Worm (Caenorhabditis elegans) whole organism, L1 larva: ENCODE measurements around the gene D1086.10.

ENCODE experiments used
- ces-1 ChIP-seq: fragments of 150-350 bp; optimal IDR thresholded peaks from 2 replicates; lab custom pipeline; 2014; ENCODE audit warnings: missing biosample characterization, missing genetic modification reagents, missing genetic modification characterization
- efl-1 ChIP-seq, 4 experiments: fragments of 150-350 bp; optimal IDR thresholded peaks in 3 of 4; peaks in 1 of 4; 1 replicate in 1 of 4; 2 replicates in 3 of 4; lab custom pipeline; 2014; ENCODE audit warnings: missing biosample characterization in 2 of 4, missing genetic modification characterization in 2 of 4, missing genetic modification reagents in 2 of 4
- fkh-10 ChIP-seq: sonication (generic microtip); optimal IDR thresholded peaks from 2 replicates; lab custom pipeline; 2017; ENCODE audit warnings: missing biosample characterization, missing genetic modification reagents, missing genetic modification characterization
- lin-14 ChIP-seq: fragments of 200-800 bp; sonication (Bioruptor generic); optimal IDR thresholded peaks from 2 replicates; lab custom pipeline; 2018; ENCODE audit warnings: mild to moderate bottlenecking, missing genetic modification characterization, moderate library complexity, missing compliant biosample characterization
- lir-3 ChIP-seq: sonication (generic microtip); optimal IDR thresholded peaks from 2 replicates; lab custom pipeline; 2016; ENCODE audit warnings: mild to moderate bottlenecking, missing genetic modification characterization, moderate library complexity, missing compliant biosample characterization; ENCODE audit not compliant: poor library complexity
- mdl-1 ChIP-seq, 2 experiments: fragments of 150-350 bp; optimal IDR thresholded peaks; 2 replicates each; lab custom pipeline; 2014 to 2017; ENCODE audit warnings: missing biosample characterization in 2 of 2, missing genetic modification characterization in 2 of 2, inconsistent platforms in 1 of 2
- nhr-76 ChIP-seq: sonication (generic microtip); optimal IDR thresholded peaks from 2 replicates; lab custom pipeline; 2017; ENCODE audit warnings: missing biosample characterization, missing genetic modification characterization
- nhr-90 ChIP-seq: sonication (generic microtip); optimal IDR thresholded peaks from 2 replicates; lab custom pipeline; 2016; ENCODE audit warnings: mild to moderate bottlenecking, missing genetic modification characterization, missing compliant biosample characterization; ENCODE audit not compliant: poor library complexity
- skn-1 ChIP-seq: fragments of 150-350 bp; optimal IDR thresholded peaks from 2 replicates; lab custom pipeline; 2014; ENCODE audit warnings: missing biosample characterization, missing genetic modification characterization
- unc-62 ChIP-seq: fragments of 150-350 bp; optimal IDR thresholded peaks from 2 replicates; lab custom pipeline; 2014; ENCODE audit warnings: missing biosample characterization, missing genetic modification reagents, missing genetic modification characterization
- vab-15 ChIP-seq: sonication (generic microtip); optimal IDR thresholded peaks from 2 replicates; lab custom pipeline; 2017; ENCODE audit warnings: missing genotype, mild to moderate bottlenecking, missing genetic modification characterization, missing compliant biosample characterization
- ztf-11 ChIP-seq, 2 experiments: sonication (generic microtip); optimal IDR thresholded peaks; 2 replicates each; lab custom pipeline; 2016 to 2017; ENCODE audit warnings: missing genetic modification characterization in 2 of 2, missing biosample characterization in 1 of 2, missing compliant biosample characterization in 1 of 2
- ztf-4 ChIP-seq: fragments of 150-350 bp; optimal IDR thresholded peaks from 2 replicates; lab custom pipeline; 2014; ENCODE audit warnings: missing biosample characterization, missing genetic modification characterization

DNA sequence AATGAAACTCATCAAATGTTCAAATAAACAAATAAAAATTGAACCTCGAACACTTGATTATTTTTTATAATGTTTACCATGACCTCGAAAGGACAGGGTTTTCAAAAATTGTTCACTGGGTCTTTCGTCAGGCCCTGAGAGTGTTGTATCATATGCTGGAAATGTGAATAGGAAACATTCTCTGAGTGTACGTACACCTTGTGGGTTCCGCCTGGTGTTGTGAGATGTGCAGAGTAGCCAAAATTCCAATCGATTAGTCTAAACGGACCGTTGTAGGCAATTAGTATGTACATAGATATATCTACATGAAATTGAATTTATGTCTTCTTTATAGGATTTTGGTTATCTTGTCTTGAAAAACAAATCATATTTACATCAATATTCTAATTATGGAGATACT lies 12.0 kb downstream of the D1086.10 start:
- no peak for TF ChIP-seq unc-62 (GFP tag; lab: Kevin White, UChicago)
- no peak for TF ChIP-seq ces-1
- no peak for TF ChIP-seq mdl-1 (tag; optimal IDR thresholded peaks at IDR 0.05; lab: Kevin White, UChicago)
- no peak for TF ChIP-seq skn-1 (tag; lab: Kevin White, UChicago)
- TF ChIP-seq nhr-90 (tag; lab: Kevin White, UChicago) = no peak
- TF ChIP-seq ztf-4 (tag; lab: Kevin White, UChicago) = no peak
- no peak for TF ChIP-seq ztf-11 (tag; optimal IDR thresholded peaks at IDR 0.05; lab: Kevin White, UChicago)
- TF ChIP-seq vab-15 = no peak
- no peak for TF ChIP-seq lir-3 (tag; lab: Kevin White, UChicago)
- no peak for TF ChIP-seq fkh-10 (GFP tag; lab: Kevin White, UChicago)
- no peak for TF ChIP-seq nhr-76 (tag; lab: Kevin White, UChicago)
- no peak for TF ChIP-seq lin-14 (GFP tag; lab: Kevin White, UChicago)
- TF ChIP-seq efl-1 (optimal IDR thresholded peaks at IDR 0.05; lab: Kevin White, UChicago) = no peak
- no peak for TF ChIP-seq efl-1 (GFP tag; optimal IDR thresholded peaks at IDR 0.05 in 1 of 2; lab: Kevin White, UChicago)
